ENCODE assay signal across 2 fruit fly cellular contexts in the genomic region with DNA sequence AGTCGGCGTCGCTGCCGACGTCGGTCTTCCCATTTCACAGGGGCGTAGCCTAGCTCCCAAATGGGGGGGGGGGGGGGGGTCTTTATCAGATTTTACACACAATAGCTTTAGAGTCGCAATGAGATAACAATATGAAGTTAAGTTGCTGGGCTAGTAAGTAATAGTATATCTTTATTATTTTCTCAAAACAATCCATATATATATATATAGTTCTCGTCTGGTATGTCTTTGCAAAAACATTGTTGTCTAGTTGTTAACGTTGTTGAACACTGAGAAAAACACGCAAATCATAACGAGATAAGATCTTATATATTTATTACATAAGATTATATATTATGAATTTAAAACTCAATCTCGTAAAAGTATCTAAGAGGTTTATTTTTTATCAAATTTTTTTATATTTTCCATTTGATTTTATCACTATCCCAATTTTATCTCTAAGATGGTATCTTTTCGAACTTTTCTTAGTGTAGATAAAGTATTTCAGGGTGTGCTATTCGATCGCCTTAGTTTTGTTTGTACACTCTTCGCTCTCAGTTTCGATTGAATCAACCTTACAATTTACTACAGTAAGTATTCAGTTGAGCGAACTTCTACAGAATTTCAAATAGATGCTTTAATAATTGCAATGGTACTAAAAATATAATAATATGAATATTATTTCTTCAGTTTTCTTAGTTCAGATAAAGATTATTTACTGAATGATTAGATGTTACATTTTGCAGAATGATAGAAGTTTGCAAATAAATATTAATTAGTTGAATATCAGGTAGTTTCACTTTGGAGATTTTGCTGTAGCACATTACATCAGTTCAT.
TF ChIP-seq lines count a peak whose summit lies in the region.

No protein-coding gene starts in this region.

TF ChIP-seq in whole organism, embryonic, 481 proteins besides CTCF, POLR2A, EP300 and RAD21 (continued from another document and continues in another):
- peak; percentile 63 for TF ChIP-seq MTF-1 (GFP tag; optimal IDR thresholded peaks at IDR 0.05; lab: Kevin White, UChicago; ENCODE audit: borderline replicate concordance)
- TF ChIP-seq gce (GFP tag; IDR thresholded peaks at IDR 0.05; lab: Robert Waterston, UW) = peak; percentile 34; the same call in 1 of the 3 replicates
- peak; percentile 70; the same call in 2 of the 3 replicates for TF ChIP-seq H15 (GFP tag; IDR thresholded peaks at IDR 0.05; lab: Robert Waterston, UW)
- peak; percentile 51 for TF ChIP-seq Blimp-1 (GFP tag; optimal IDR thresholded peaks at IDR 0.05; lab: Kevin White, UChicago)
- no peak for TF ChIP-seq z (GFP tag; IDR thresholded peaks at IDR 0.05; lab: Robert Waterston, UW)
- TF ChIP-seq CG9817 (tag; optimal IDR thresholded peaks at IDR 0.05; lab: Kevin White, UChicago) = peak; percentile 81
- peak; percentile 67 for TF ChIP-seq CG10267 (tag; optimal IDR thresholded peaks at IDR 0.05; lab: Kevin White, UChicago)
- TF ChIP-seq CG3838 (GFP tag; optimal IDR thresholded peaks at IDR 0.05; lab: Kevin White, UChicago) = no peak
- no peak for TF ChIP-seq CG10431 (GFP tag; optimal IDR thresholded peaks at IDR 0.05; lab: Kevin White, UChicago)
- peak; percentile 32 for TF ChIP-seq CG34376 (GFP tag; optimal IDR thresholded peaks at IDR 0.05; lab: Kevin White, UChicago)
- no peak for TF ChIP-seq CG4707 (GFP tag; optimal IDR thresholded peaks at IDR 0.05; lab: Kevin White, UChicago)
- no peak for TF ChIP-seq disco-r (GFP tag; optimal IDR thresholded peaks at IDR 0.05; lab: Kevin White, UChicago)
- peak; percentile 62; the same call in 1 of the 3 replicates for TF ChIP-seq CG11093 (GFP tag; IDR thresholded peaks at IDR 0.05; lab: Robert Waterston, UW)
- TF ChIP-seq psq (GFP tag; optimal IDR thresholded peaks at IDR 0.05; lab: Kevin White, UChicago) = no peak
- TF ChIP-seq CG32772 (GFP tag; IDR thresholded peaks at IDR 0.05; lab: Robert Waterston, UW) = peak; percentile 65
- no peak for TF ChIP-seq Atf-2 (GFP tag; optimal IDR thresholded peaks at IDR 0.05; lab: Kevin White, UChicago)
- peak; percentile 87 for TF ChIP-seq caup (GFP tag; optimal IDR thresholded peaks at IDR 0.05; lab: Kevin White, UChicago; ENCODE audit: severe bottlenecking)
- no peak for TF ChIP-seq Max (GFP tag; optimal IDR thresholded peaks at IDR 0.05; lab: Kevin White, UChicago)
- TF ChIP-seq CG12104 (GFP tag; optimal IDR thresholded peaks at IDR 0.05; lab: Kevin White, UChicago) = peak; percentile 43
- peak; percentile 94 for TF ChIP-seq Dbx (GFP tag; IDR thresholded peaks at IDR 0.05; lab: Robert Waterston, UW)
- TF ChIP-seq gfzf (GFP tag; optimal IDR thresholded peaks at IDR 0.05; lab: Kevin White, UChicago) = no peak
- no peak for TF ChIP-seq Ssrp (tag; optimal IDR thresholded peaks at IDR 0.05; lab: Kevin White, UChicago)
- TF ChIP-seq CG7271 (tag; optimal IDR thresholded peaks at IDR 0.05; lab: Kevin White, UChicago) = no peak
- no peak for TF ChIP-seq CG8359 (GFP tag; optimal IDR thresholded peaks at IDR 0.05; lab: Kevin White, UChicago; ENCODE audit: borderline replicate concordance)
- TF ChIP-seq Deaf1 (tag; optimal IDR thresholded peaks at IDR 0.05; lab: Kevin White, UChicago) = peak; percentile 37
- TF ChIP-seq CG13424 (tag; optimal IDR thresholded peaks at IDR 0.05; lab: Kevin White, UChicago) = peak; percentile 66
- peak; percentile 25 for TF ChIP-seq maf-S (GFP tag; optimal IDR thresholded peaks at IDR 0.05; lab: Kevin White, UChicago)
- peak; percentile 69 for TF ChIP-seq CG7357 (GFP tag; IDR thresholded peaks at IDR 0.05; lab: Robert Waterston, UW)
- peak; percentile 8 for TF ChIP-seq Hsf (GFP tag; optimal IDR thresholded peaks at IDR 0.05; lab: Kevin White, UChicago)
- peak; percentile 71 for TF ChIP-seq CG7987 (GFP tag; optimal IDR thresholded peaks at IDR 0.05; lab: Kevin White, UChicago)
- peak; percentile 82 for TF ChIP-seq vvl (GFP tag; IDR thresholded peaks at IDR 0.05; lab: Robert Waterston, UW)
- no peak for TF ChIP-seq HmgD (GFP tag; optimal IDR thresholded peaks at IDR 0.05; lab: Kevin White, UChicago)
- no peak for TF ChIP-seq YL-1 (GFP tag; optimal IDR thresholded peaks at IDR 0.05; lab: Kevin White, UChicago)
- TF ChIP-seq Opbp (GFP tag; IDR thresholded peaks at IDR 0.05; lab: Robert Waterston, UW; ENCODE audit: partially characterized antibody) = no peak
- TF ChIP-seq CG4282 (GFP tag; optimal IDR thresholded peaks at IDR 0.05; lab: Kevin White, UChicago) = no peak
- TF ChIP-seq gro (GFP tag; optimal IDR thresholded peaks at IDR 0.05; lab: Kevin White, UChicago) = no peak
- TF ChIP-seq fd102C (GFP tag; optimal IDR thresholded peaks at IDR 0.05; lab: Kevin White, UChicago) = no peak
- peak; percentile 73 for TF ChIP-seq D19B (GFP tag; optimal IDR thresholded peaks at IDR 0.05; lab: Kevin White, UChicago)
- peak; percentile 92 for TF ChIP-seq al (GFP tag; IDR thresholded peaks at IDR 0.05; lab: Robert Waterston, UW)
- TF ChIP-seq hth (optimal IDR thresholded peaks at IDR 0.05; lab: Kevin White, UChicago) = no peak
- no peak for TF ChIP-seq CG5245 (GFP tag; optimal IDR thresholded peaks at IDR 0.05; lab: Kevin White, UChicago)
- TF ChIP-seq CG10147 (GFP tag; optimal IDR thresholded peaks at IDR 0.05; lab: Kevin White, UChicago) = peak; percentile 35
- TF ChIP-seq CG12299 (tag; optimal IDR thresholded peaks at IDR 0.05; lab: Kevin White, UChicago) = peak; percentile 55
- no peak for TF ChIP-seq kah (GFP tag; optimal IDR thresholded peaks at IDR 0.05; lab: Kevin White, UChicago)
- TF ChIP-seq CG12236 (GFP tag; optimal IDR thresholded peaks at IDR 0.05; lab: Kevin White, UChicago) = no peak
- TF ChIP-seq fu2 (GFP tag; optimal IDR thresholded peaks at IDR 0.05; lab: Kevin White, UChicago) = peak; percentile 16
- no peak for TF ChIP-seq ac (GFP tag; optimal IDR thresholded peaks at IDR 0.05; lab: Kevin White, UChicago)
- TF ChIP-seq org-1 (GFP tag; optimal IDR thresholded peaks at IDR 0.05; lab: Kevin White, UChicago) = peak; percentile 29
- peak; percentile 90 for TF ChIP-seq rib (GFP tag; IDR thresholded peaks at IDR 0.05; lab: Robert Waterston, UW)
- peak; percentile 60 for TF ChIP-seq CG17359 (tag; optimal IDR thresholded peaks at IDR 0.05; lab: Kevin White, UChicago)
- no peak for TF ChIP-seq Dfd (GFP tag; optimal IDR thresholded peaks at IDR 0.05; lab: Kevin White, UChicago)
- no peak for TF ChIP-seq CG1832 (GFP tag; optimal IDR thresholded peaks at IDR 0.05; lab: Kevin White, UChicago)
- TF ChIP-seq eve (GFP tag; optimal IDR thresholded peaks at IDR 0.05; lab: Kevin White, UChicago) = no peak
- TF ChIP-seq CG6272 (GFP tag; IDR thresholded peaks at IDR 0.05; lab: Robert Waterston, UW) = peak; percentile 72; the same call in 1 of the 2 replicates
- TF ChIP-seq tup (GFP tag; optimal IDR thresholded peaks at IDR 0.05; lab: Kevin White, UChicago) = no peak
- no peak for TF ChIP-seq Sin3A (optimal IDR thresholded peaks at IDR 0.05; lab: Kevin White, UChicago)
- TF ChIP-seq CG13624 (GFP tag; optimal IDR thresholded peaks at IDR 0.05; lab: Kevin White, UChicago) = peak; percentile 18
- peak; percentile 69 for TF ChIP-seq NfI (GFP tag; optimal IDR thresholded peaks at IDR 0.05; lab: Kevin White, UChicago)
- TF ChIP-seq grn (GFP tag; optimal IDR thresholded peaks at IDR 0.05; lab: Kevin White, UChicago) = peak; percentile 57
- TF ChIP-seq CG15011 (GFP tag; optimal IDR thresholded peaks at IDR 0.05; lab: Kevin White, UChicago) = peak; percentile 27
- peak; percentile 63 for TF ChIP-seq Rx (GFP tag; IDR thresholded peaks at IDR 0.05; lab: Robert Waterston, UW)

TF ChIP-seq in whole organism, prepupa, 60 proteins besides CTCF, POLR2A, EP300 and RAD21 (continued from another document):
- TF ChIP-seq CG6276 (GFP tag; optimal IDR thresholded peaks at IDR 0.05; lab: Kevin White, UChicago) = peak; percentile 70
TF ChIP-seq in whole organism, prepupa: peak in this region for 37.
